Worm (Caenorhabditis elegans) whole organism, young adult: ENCODE results near the gene C44C10.7.

Experiments
- B0336.3 ChIP-seq: fragments of 200-800 bp; sonication (Bioruptor generic); IDR thresholded peaks from 2 replicates; pipeline ENCODE4 v1.3.6; 2022; ENCODE audit warnings: missing genetic modification characterization, missing compliant biosample characterization
- C17E4.6 ChIP-seq: fragments of 200-800 bp; sonication (Bioruptor generic); IDR thresholded peaks from 2 replicates; pipeline ENCODE4 v1.3.6; 2022; ENCODE audit warnings: missing genetic modification reagents, missing genetic modification characterization, missing compliant biosample characterization
- F10E7.11 ChIP-seq: sonication (generic microtip); optimal IDR thresholded peaks from 2 replicates; lab custom pipeline; 2017; ENCODE audit warnings: mild to moderate bottlenecking, missing genetic modification characterization, moderate library complexity, missing compliant biosample characterization
- F39B2.1 ChIP-seq: fragments of 200-800 bp; sonication (Bioruptor generic); IDR thresholded peaks from 2 replicates; pipeline ENCODE4 v1.3.6; 2022; ENCODE audit warnings: missing genetic modification reagents, missing genetic modification characterization, missing compliant biosample characterization
- F55B11.4 ChIP-seq: sonication (generic microtip); optimal IDR thresholded peaks from 2 replicates; lab custom pipeline; 2016; ENCODE audit warnings: missing compliant biosample characterization, missing genetic modification characterization, borderline replicate concordance; ENCODE audit not compliant: insufficient read depth
- F57A8.1 ChIP-seq: fragments of 200-800 bp; sonication (Bioruptor generic); optimal IDR thresholded peaks from 2 replicates; lab custom pipeline; 2018; ENCODE audit warnings: mild to moderate bottlenecking, missing genetic modification characterization, moderate library complexity, missing compliant biosample characterization
- F57C9.4 ChIP-seq: sonication (generic microtip); optimal IDR thresholded peaks from 2 replicates; lab custom pipeline; 2017; ENCODE audit warnings: mild to moderate bottlenecking, missing genetic modification characterization, missing compliant biosample characterization
- Y53F4B.3 ChIP-seq: fragments of 200-800 bp; sonication (Bioruptor generic); IDR thresholded peaks from 2 replicates; pipeline ENCODE4 v1.3.6; 2022; ENCODE audit warnings: missing genetic modification reagents, missing genetic modification characterization, missing compliant biosample characterization
- Y95B8A.8 ChIP-seq: fragments of 200-800 bp; sonication (Bioruptor generic); IDR thresholded peaks from 2 replicates; pipeline ENCODE4 v1.3.6; 2022; ENCODE audit warnings: missing genetic modification reagents, missing genetic modification characterization, missing compliant biosample characterization
- ZK185.1 ChIP-seq: sonication (generic microtip); optimal IDR thresholded peaks from 2 replicates; lab custom pipeline; 2016; ENCODE audit warnings: mild to moderate bottlenecking, missing genetic modification characterization, missing compliant biosample characterization; ENCODE audit not compliant: poor library complexity, severe bottlenecking
- akir-1 ChIP-seq: fragments of 200-800 bp; sonication (Bioruptor generic); optimal IDR thresholded peaks from 2 replicates; lab custom pipeline; 2018; ENCODE audit warnings: mild to moderate bottlenecking, missing genetic modification characterization, moderate library complexity, missing compliant biosample characterization
- ama-1 ChIP-seq, 3 experiments: fragments of 150-350 bp in 1 of 3; sonication (generic microtip) in 2 of 3; optimal IDR thresholded peaks; 2 replicates each; lab custom pipeline; 2014 to 2018; ENCODE audit warnings: missing biosample characterization in 2 of 3, missing genetic modification characterization in 2 of 3, missing genetic modification reagents in 2 of 3
- attf-5 ChIP-seq: fragments of 200-800 bp; sonication (Bioruptor generic); optimal IDR thresholded peaks from 2 replicates; lab custom pipeline; 2018; ENCODE audit warnings: mild to moderate bottlenecking, missing genetic modification characterization, missing compliant biosample characterization
- ccch-3 ChIP-seq: fragments of 200-800 bp; sonication (Bioruptor generic); optimal IDR thresholded peaks from 2 replicates; lab custom pipeline; 2018; ENCODE audit warnings: mild to moderate bottlenecking, missing genetic modification characterization, missing compliant biosample characterization
- ceh-27 ChIP-seq: fragments of 200-800 bp; sonication (Bioruptor generic); optimal IDR thresholded peaks from 2 replicates; lab custom pipeline; 2018; ENCODE audit warnings: mild to moderate bottlenecking, missing genetic modification characterization, moderate library complexity, missing compliant biosample characterization
- ceh-58 ChIP-seq: fragments of 200-800 bp; sonication (Bioruptor generic); IDR thresholded peaks from 2 replicates; pipeline ENCODE4 v1.3.6; 2022; ENCODE audit warnings: missing genetic modification characterization, missing compliant biosample characterization
- ceh-79 ChIP-seq: sonication (generic microtip); optimal IDR thresholded peaks from 2 replicates; lab custom pipeline; 2017; ENCODE audit warnings: mild to moderate bottlenecking, missing genetic modification characterization, missing compliant biosample characterization
- die-1 ChIP-seq: sonication (generic microtip); optimal IDR thresholded peaks from 2 replicates; lab custom pipeline; 2016; ENCODE audit warnings: missing genotype, mild to moderate bottlenecking, missing genetic modification characterization, missing compliant biosample characterization
- dpl-1 ChIP-seq: fragments of 150-350 bp; optimal IDR thresholded peaks from 2 replicates; lab custom pipeline; 2014; ENCODE audit warnings: missing biosample characterization, missing genetic modification reagents, missing genetic modification characterization
- egl-18 ChIP-seq: fragments of 200-800 bp; sonication (Bioruptor generic); IDR thresholded peaks from 2 replicates; pipeline ENCODE4 v1.3.6; 2022; ENCODE audit warnings: missing genetic modification reagents, missing genetic modification characterization, missing compliant biosample characterization
- him-1 ChIP-seq: sonication (generic microtip); optimal IDR thresholded peaks from 2 replicates; lab custom pipeline; 2016; ENCODE audit warnings: missing genotype, missing genetic modification reagents, missing genetic modification characterization, missing compliant biosample characterization
- hrde-1 ChIP-seq: sonication (generic microtip); optimal IDR thresholded peaks from 2 replicates; lab custom pipeline; 2016; ENCODE audit warnings: missing genetic modification characterization, mild to moderate bottlenecking, missing compliant biosample characterization, moderate library complexity, missing genotype, missing genetic modification reagents, borderline replicate concordance
- lin-35 ChIP-seq, 3 experiments: fragments of 150-350 bp in 2 of 3; sonication (generic microtip) in 1 of 3; optimal IDR thresholded peaks; 2 replicates each; lab custom pipeline; 2014 to 2018; ENCODE audit warnings: missing biosample characterization in 3 of 3, missing genetic modification characterization in 3 of 3, missing genetic modification reagents in 3 of 3
- lin-54 ChIP-seq: fragments of 200-800 bp; sonication (Bioruptor generic); optimal IDR thresholded peaks from 2 replicates; lab custom pipeline; 2018; ENCODE audit warnings: mild to moderate bottlenecking, missing genetic modification characterization, missing compliant biosample characterization
- lsl-1 ChIP-seq: fragments of 200-800 bp; sonication (Bioruptor generic); optimal IDR thresholded peaks from 2 replicates; lab custom pipeline; 2018; ENCODE audit warnings: mild to moderate bottlenecking, missing genetic modification characterization, moderate library complexity, missing compliant biosample characterization
- mxl-1 ChIP-seq: sonication (generic microtip); optimal IDR thresholded peaks from 2 replicates; lab custom pipeline; 2016; ENCODE audit warnings: missing genetic modification characterization, missing compliant biosample characterization
- nfyb-1 ChIP-seq: fragments of 200-800 bp; sonication (Bioruptor generic); IDR thresholded peaks from 2 replicates; pipeline ENCODE4 v1.3.6; 2022; ENCODE audit warnings: missing genetic modification reagents, missing genetic modification characterization, missing compliant biosample characterization
- nhr-179 ChIP-seq: sonication (generic microtip); optimal IDR thresholded peaks from 2 replicates; lab custom pipeline; 2016; ENCODE audit warnings: mild to moderate bottlenecking, missing genetic modification characterization, missing compliant biosample characterization
- nhr-80 ChIP-seq: sonication (generic microtip); optimal IDR thresholded peaks from 2 replicates; lab custom pipeline; 2016; ENCODE audit warnings: missing genetic modification characterization, missing compliant biosample characterization
- nhr-90 ChIP-seq: sonication (generic microtip); optimal IDR thresholded peaks from 2 replicates; lab custom pipeline; 2016; ENCODE audit warnings: missing genotype, mild to moderate bottlenecking, missing genetic modification characterization, missing compliant biosample characterization
- sdz-38 ChIP-seq: sonication (generic microtip); optimal IDR thresholded peaks from 2 replicates; lab custom pipeline; 2016; ENCODE audit warnings: missing genotype, missing genetic modification characterization, missing compliant biosample characterization
- snpc-1.1 ChIP-seq: sonication (generic microtip); optimal IDR thresholded peaks from 2 replicates; lab custom pipeline; 2017; ENCODE audit warnings: missing genetic modification characterization, mild to moderate bottlenecking, missing compliant biosample characterization, antibody characterized with exemption, moderate library complexity, missing genotype, missing genetic modification reagents; ENCODE audit not compliant: insufficient read depth
- tbx-9 ChIP-seq: sonication (generic microtip); optimal IDR thresholded peaks from 2 replicates; lab custom pipeline; 2016; ENCODE audit warnings: borderline replicate concordance, missing genetic modification characterization, inconsistent platforms, missing compliant biosample characterization
- unc-130 ChIP-seq: sonication (generic microtip); optimal IDR thresholded peaks from 2 replicates; lab custom pipeline; 2016; ENCODE audit warnings: missing genetic modification reagents, missing genetic modification characterization, missing compliant biosample characterization
- zfh-2 ChIP-seq: fragments of 200-800 bp; sonication (Bioruptor generic); conservative IDR thresholded peaks from 2 replicates; pipeline ENCODE4 v1.3.6; 2022; ENCODE audit warnings: missing genetic modification reagents, missing genetic modification characterization, missing compliant biosample characterization
- ztf-25 ChIP-seq: fragments of 200-800 bp; sonication (Bioruptor generic); IDR thresholded peaks from 2 replicates; pipeline ENCODE4 v1.3.6; 2022; ENCODE audit warnings: missing genetic modification reagents, missing genetic modification characterization, missing compliant biosample characterization
- ztf-28 ChIP-seq: fragments of 200-800 bp; sonication (Bioruptor generic); IDR thresholded peaks from 2 replicates; pipeline ENCODE4 v1.3.6; 2022; ENCODE audit warnings: missing genetic modification reagents, missing genetic modification characterization, missing compliant biosample characterization
- ztf-6 ChIP-seq: fragments of 200-800 bp; sonication (Bioruptor generic); IDR thresholded peaks from 2 replicates; pipeline ENCODE4 v1.3.6; 2022; ENCODE audit warnings: missing genetic modification reagents, missing genetic modification characterization, missing compliant biosample characterization

The C44C10.7 gene

DNA sequence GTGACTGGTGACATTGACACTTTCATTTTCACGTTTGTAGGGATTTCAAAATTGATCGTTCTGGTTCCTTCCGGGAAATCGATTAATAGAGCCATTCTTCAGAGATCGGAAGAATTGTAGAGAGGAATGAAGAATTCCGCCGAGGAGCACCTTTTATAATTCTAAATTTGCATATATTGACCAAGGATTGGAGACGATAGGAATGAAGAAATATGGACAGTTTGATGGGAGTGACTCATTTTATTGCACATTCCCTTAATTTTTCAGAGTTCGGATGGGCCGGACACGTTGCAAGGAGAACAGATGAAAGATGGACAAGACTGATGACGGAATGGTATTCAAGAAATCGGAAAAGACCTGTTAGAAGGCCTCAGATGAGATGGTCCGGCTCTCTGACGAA lies 12.2 kb upstream of the C44C10.7 start, which contains the start of gene C44C10.15:
TSS of gene C44C10.15 (minus strand) at position 101 of the 400 bp plus-strand sequence.
- no peak for TF ChIP-seq hrde-1 (tag; lab: Kevin White, UChicago)
- TF ChIP-seq Y53F4B.3, result no peak
- no peak for TF ChIP-seq ccch-3 (GFP tag; lab: Kevin White, UChicago)
- TF ChIP-seq lsl-1 (GFP tag; lab: Kevin White, UChicago), result no peak
- TF ChIP-seq lin-35 (GFP tag; optimal IDR thresholded peaks at IDR 0.05; lab: Kevin White, UChicago), result no peak

DNA sequence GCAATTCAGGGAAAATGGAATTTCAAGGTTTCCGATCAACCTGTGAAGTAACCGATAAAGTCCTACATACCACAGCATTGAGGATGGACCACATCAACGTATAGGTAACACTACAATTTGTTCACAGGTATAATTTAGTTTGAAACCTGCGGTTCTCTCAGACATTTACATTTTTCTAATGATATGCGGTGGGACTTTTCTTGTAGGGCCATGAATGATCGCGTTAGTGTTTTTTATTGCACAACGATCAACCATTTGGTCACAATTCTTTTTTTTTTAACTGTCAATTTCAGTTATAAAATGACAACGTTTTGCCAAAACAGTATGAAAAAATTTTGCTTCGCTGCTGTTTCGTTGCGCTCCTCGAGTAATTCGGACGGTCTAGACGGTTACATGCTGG lies 8.6 kb upstream of the C44C10.7 start, which contains the start of gene C44C10.12:
TSS of gene C44C10.12 (plus strand) at position 301 of the 400 bp plus-strand sequence.
- TF ChIP-seq ceh-27 (GFP tag; lab: Kevin White, UChicago) (no peak), dpl-1 (GFP tag; lab: Kevin White, UChicago) (no peak), unc-130 (GFP tag; lab: Kevin White, UChicago) (no peak), him-1 (tag; lab: Kevin White, UChicago) (no peak), ama-1 (optimal IDR thresholded peaks at IDR 0.05; lab: Kevin White, UChicago) (no peak), ama-1 (GFP tag; optimal IDR thresholded peaks at IDR 0.05; lab: Kevin White, UChicago) (no peak), F57C9.4 (tag; lab: Kevin White, UChicago) (no peak), ceh-79 (tag; lab: Kevin White, UChicago) (no peak), ztf-6 (GFP tag; lab: Robert Waterston, UW) (no peak), egl-18 (GFP tag; lab: Robert Waterston, UW) (no peak), hrde-1 (tag; lab: Kevin White, UChicago) (no peak), lin-54 (GFP tag; lab: Kevin White, UChicago) (no peak), nfyb-1 (GFP tag; lab: Robert Waterston, UW) (no peak), mxl-1 (tag; lab: Kevin White, UChicago) (no peak), zfh-2 (no peak), F10E7.11 (tag; lab: Kevin White, UChicago) (no peak)

- TF ChIP-seq B0336.3 (GFP tag; lab: Robert Waterston, UW), result no peak
- no peak for TF ChIP-seq F55B11.4 (tag; lab: Kevin White, UChicago)
- TF ChIP-seq ZK185.1, result peak; percentile 55
- no peak for TF ChIP-seq ceh-58 (GFP tag; lab: Robert Waterston, UW)
- TF ChIP-seq F39B2.1 (GFP tag; lab: Robert Waterston, UW), result no peak
- TF ChIP-seq zfh-2, result no peak
- no peak for TF ChIP-seq tbx-9 (tag; lab: Kevin White, UChicago)
- TF ChIP-seq snpc-1.1 (tag; lab: Kevin White, UChicago), result no peak
- TF ChIP-seq akir-1, result no peak
- TF ChIP-seq ceh-27 (GFP tag; lab: Kevin White, UChicago), result peak; percentile 3
- TF ChIP-seq lsl-1 (GFP tag; lab: Kevin White, UChicago), result no peak
- no peak for TF ChIP-seq C17E4.6 (GFP tag; lab: Robert Waterston, UW)
- no peak for TF ChIP-seq ztf-28 (GFP tag; lab: Robert Waterston, UW)
- peak; percentile 51 for TF ChIP-seq nhr-80 (tag; lab: Kevin White, UChicago)
- TF ChIP-seq nhr-90 (tag; lab: Kevin White, UChicago), result no peak
- no peak for TF ChIP-seq hrde-1 (tag; lab: Kevin White, UChicago)
- no peak for TF ChIP-seq nhr-179 (tag; lab: Kevin White, UChicago)
- no peak for TF ChIP-seq ztf-25 (GFP tag; lab: Robert Waterston, UW)
- TF ChIP-seq F57A8.1 (GFP tag; lab: Kevin White, UChicago), result no peak
- TF ChIP-seq Y95B8A.8 (GFP tag; lab: Robert Waterston, UW), result no peak
- peak; percentile 40 for TF ChIP-seq attf-5 (GFP tag; lab: Kevin White, UChicago)
- no peak for TF ChIP-seq die-1 (tag; lab: Kevin White, UChicago)
- no peak for TF ChIP-seq sdz-38 (tag; lab: Kevin White, UChicago)
- TF ChIP-seq, all 124 proteins: peak for 4
These were observed 5.0 kb upstream of the C44C10.7 start, which contains the start of gene smcl-1 for ce11 chrX:11693092-11693491. Gene smcl-1, plus strand, starts transcription at chrX:11693464.
